Worm (Caenorhabditis elegans): ENCODE results near the gene T28D9.4.

The T28D9.4 gene

ce11 chrII:6500161-6500560, 23.4 kb downstream of the T28D9.4 start, which contains the start of gene R05G9.5:
TSS of gene R05G9.5 (minus strand) at chrII:6500261.
- TF ChIP-seq lsy-12 (tag; optimal IDR thresholded peaks at IDR 0.05), result no peak
- TF ChIP-seq mml-1 (tag; optimal IDR thresholded peaks at IDR 0.05), result no peak
- no peak for TF ChIP-seq pha-4 (tag; optimal IDR thresholded peaks at IDR 0.05)
- no peak for TF ChIP-seq ceh-16 (tag; optimal IDR thresholded peaks at IDR 0.05)
- no peak for TF ChIP-seq hmg-11 (tag; optimal IDR thresholded peaks at IDR 0.05)
- no peak for TF ChIP-seq mdl-1 (tag; optimal IDR thresholded peaks at IDR 0.05)
- TF ChIP-seq eor-1 (tag; optimal IDR thresholded peaks at IDR 0.05), result no peak
- TF ChIP-seq ztf-11 (tag; optimal IDR thresholded peaks at IDR 0.05), result no peak
- no peak for TF ChIP-seq daf-12 (tag; optimal IDR thresholded peaks at IDR 0.05)
- TF ChIP-seq elt-3 (tag; optimal IDR thresholded peaks at IDR 0.05), result no peak
- no peak for TF ChIP-seq lin-39 (tag; optimal IDR thresholded peaks at IDR 0.05)
- no peak for TF ChIP-seq zag-1 (tag; optimal IDR thresholded peaks at IDR 0.05)
- TF ChIP-seq skn-1 (tag; optimal IDR thresholded peaks at IDR 0.05), result no peak
- TF ChIP-seq nhr-76 (tag; optimal IDR thresholded peaks at IDR 0.05), result no peak
- TF ChIP-seq ZK546.5 (tag; optimal IDR thresholded peaks at IDR 0.05), result no peak
- TF ChIP-seq sea-2 (GFP tag; optimal IDR thresholded peaks at IDR 0.05), result no peak
- TF ChIP-seq fos-1 (tag; optimal IDR thresholded peaks at IDR 0.05), result no peak
- TF ChIP-seq ceh-82 (tag; optimal IDR thresholded peaks at IDR 0.05), result no peak
- no peak for TF ChIP-seq nhr-25 (tag; optimal IDR thresholded peaks at IDR 0.05)
- TF ChIP-seq tbx-2 (tag; optimal IDR thresholded peaks at IDR 0.05), result no peak

- TF ChIP-seq nhr-12 (tag; optimal IDR thresholded peaks at IDR 0.05), result no peak
- no peak for TF ChIP-seq elt-2 (tag; optimal IDR thresholded peaks at IDR 0.05)
- no peak for TF ChIP-seq mdl-1 (tag; optimal IDR thresholded peaks at IDR 0.05)
- TF ChIP-seq nhr-25 (tag; optimal IDR thresholded peaks at IDR 0.05), result no peak
- TF ChIP-seq ceh-16 (tag; optimal IDR thresholded peaks at IDR 0.05), result no peak
- TF ChIP-seq mml-1 (tag; optimal IDR thresholded peaks at IDR 0.05), result no peak
- TF ChIP-seq nhr-28 (tag; optimal IDR thresholded peaks at IDR 0.05), result no peak
- no peak for TF ChIP-seq pha-4 (tag; optimal IDR thresholded peaks at IDR 0.05)
- TF ChIP-seq fos-1 (tag; optimal IDR thresholded peaks at IDR 0.05), result no peak
- no peak for TF ChIP-seq elt-1 (tag; optimal IDR thresholded peaks at IDR 0.05)
- TF ChIP-seq sea-2 (GFP tag; optimal IDR thresholded peaks at IDR 0.05), result no peak
- no peak for TF ChIP-seq lsy-12 (tag; optimal IDR thresholded peaks at IDR 0.05)
Measured at ce11 chrII:6501420-6501819, 24.7 kb downstream of the T28D9.4 start, which contains the start of gene R05G9.3. TSS of gene R05G9.3 (minus strand) at chrII:6501520.

ce11 chrII:6502826-6503225, 26.1 kb downstream of the T28D9.4 start, which contains the start of gene R05G9.1:
TSS of gene R05G9.1 (plus strand) at chrII:6503168.
- TF ChIP-seq lin-15B (tag; optimal IDR thresholded peaks at IDR 0.05) (no peak), fkh-2 (tag; optimal IDR thresholded peaks at IDR 0.05) (no peak), aly-2 (tag; optimal IDR thresholded peaks at IDR 0.05) (no peak), fkh-10 (GFP tag; optimal IDR thresholded peaks at IDR 0.05) (no peak), elt-3 (tag; optimal IDR thresholded peaks at IDR 0.05) (no peak), fos-1 (tag; optimal IDR thresholded peaks at IDR 0.05) (no peak), pqm-1 (tag; optimal IDR thresholded peaks at IDR 0.05) (no peak), zag-1 (tag; optimal IDR thresholded peaks at IDR 0.05) (no peak), nhr-11 (tag; optimal IDR thresholded peaks at IDR 0.05) (no peak), nfya-1 (tag; optimal IDR thresholded peaks at IDR 0.05; ENCODE audit: insufficient read depth) (no peak), ztf-4 (tag; optimal IDR thresholded peaks at IDR 0.05) (no peak), R02D3.7 (tag; optimal IDR thresholded peaks at IDR 0.05) (no peak), nhr-76 (tag; optimal IDR thresholded peaks at IDR 0.05) (no peak), ama-1 (optimal IDR thresholded peaks at IDR 0.05) (no peak), tbx-2 (tag; optimal IDR thresholded peaks at IDR 0.05) (no peak), elt-1 (tag; optimal IDR thresholded peaks at IDR 0.05) (no peak)

ce11 chrII:6513357-6513756, 36.6 kb downstream of the T28D9.4 start:
- TF ChIP-seq mdl-1 (tag; optimal IDR thresholded peaks at IDR 0.05) (no peak), nhr-25 (tag; optimal IDR thresholded peaks at IDR 0.05) (no peak), pha-4 (tag; optimal IDR thresholded peaks at IDR 0.05) (no peak)

- TF ChIP-seq nhr-43 (tag; optimal IDR thresholded peaks at IDR 0.05; ENCODE audit: poor library complexity, severe bottlenecking), result no peak
- TF ChIP-seq skn-1 (tag; optimal IDR thresholded peaks at IDR 0.05), result no peak
- TF ChIP-seq nhr-23 (tag; optimal IDR thresholded peaks at IDR 0.05), result no peak
- TF ChIP-seq elt-1 (tag; optimal IDR thresholded peaks at IDR 0.05), result no peak
- no peak for TF ChIP-seq nfya-1 (tag; optimal IDR thresholded peaks at IDR 0.05; ENCODE audit: insufficient read depth)
- TF ChIP-seq unc-62 (GFP tag; optimal IDR thresholded peaks at IDR 0.05), result no peak
- no peak for TF ChIP-seq snpc-4 (tag; optimal IDR thresholded peaks at IDR 0.05)
- no peak for TF ChIP-seq ama-1 (optimal IDR thresholded peaks at IDR 0.05)
- TF ChIP-seq nhr-12 (tag; optimal IDR thresholded peaks at IDR 0.05), result no peak
- no peak for TF ChIP-seq sea-2 (GFP tag; optimal IDR thresholded peaks at IDR 0.05)
- TF ChIP-seq ztf-4 (tag; optimal IDR thresholded peaks at IDR 0.05), result no peak
- no peak for TF ChIP-seq aly-2 (tag; optimal IDR thresholded peaks at IDR 0.05)
- no peak for TF ChIP-seq elt-2 (tag; optimal IDR thresholded peaks at IDR 0.05)
- TF ChIP-seq lsy-12 (tag; optimal IDR thresholded peaks at IDR 0.05), result no peak
Measured at ce11 chrII:6513911-6514310, 37.2 kb downstream of the T28D9.4 start, which contains the start of gene R05G9R.1. TSS of gene R05G9R.1 (minus strand) at chrII:6514011.
